Worm (Caenorhabditis elegans) whole organism, L4 larva: ENCODE results near the gene C35B1.2.

ENCODE experiments used
- F37D6.2 ChIP-seq: sonication (generic microtip); optimal IDR thresholded peaks from 2 replicates; lab custom pipeline; 2016; ENCODE audit warnings: mild to moderate bottlenecking, missing genetic modification characterization, missing compliant biosample characterization
- F44E2.7 ChIP-seq: fragments of 200-800 bp; sonication (Bioruptor generic); IDR thresholded peaks from 2 replicates; pipeline ENCODE4 v2.1.2; 2022; ENCODE audit warnings: missing genetic modification characterization, missing compliant biosample characterization
- R02D3.7 ChIP-seq: fragments of 150-350 bp; sonication (generic microtip); optimal IDR thresholded peaks from 3 replicates; lab custom pipeline; 2014; ENCODE audit warnings: missing biosample characterization, missing genetic modification characterization
- T26A8.4 ChIP-seq: fragments of 200-800 bp; sonication (Bioruptor generic); IDR thresholded peaks from 2 replicates; pipeline ENCODE4 v1.3.6; 2022; ENCODE audit warnings: missing genetic modification characterization, missing compliant biosample characterization
- ZK546.5 ChIP-seq, 2 experiments: sonication (generic microtip); optimal IDR thresholded peaks; 2 replicates each; lab custom pipeline; 2017; ENCODE audit warnings: missing biosample characterization in 2 of 2, missing genetic modification characterization in 2 of 2
- ceh-20 ChIP-seq: fragments of 200-800 bp; sonication (Bioruptor generic); IDR thresholded peaks from 2 replicates; pipeline ENCODE4 v1.3.6; 2022; ENCODE audit warnings: missing genetic modification reagents, missing genetic modification characterization, missing compliant biosample characterization
- ceh-28 ChIP-seq: fragments of 150-350 bp; optimal IDR thresholded peaks from 2 replicates; lab custom pipeline; 2014; ENCODE audit warnings: missing biosample characterization, missing genetic modification reagents, missing genetic modification characterization
- ceh-32 ChIP-seq: sonication (generic microtip); optimal IDR thresholded peaks from 2 replicates; lab custom pipeline; 2016; ENCODE audit warnings: mild to moderate bottlenecking, missing genetic modification characterization, missing compliant biosample characterization; ENCODE audit not compliant: poor library complexity
- daf-16 ChIP-seq, 3 experiments: sonication (generic microtip); optimal IDR thresholded peaks; 2 replicates each; lab custom pipeline; 2016 to 2017; ENCODE audit warnings: missing genetic modification characterization in 3 of 3, missing genetic modification reagents in 3 of 3, mild to moderate bottlenecking in 2 of 3, missing compliant biosample characterization in 2 of 3, missing biosample characterization in 1 of 3, moderate library complexity in 1 of 3
- daf-19 ChIP-seq: fragments of 200-800 bp; sonication (Bioruptor generic); conservative IDR thresholded peaks from 2 replicates; pipeline ENCODE4 v1.3.6; 2022; ENCODE audit warnings: missing genetic modification characterization, missing compliant biosample characterization
- dmd-6 ChIP-seq: fragments of 200-800 bp; sonication (Bioruptor generic); IDR thresholded peaks from 2 replicates; pipeline ENCODE4 v1.3.6; 2022; ENCODE audit warnings: missing genetic modification reagents, missing genetic modification characterization, missing compliant biosample characterization
- dve-1 ChIP-seq: sonication (generic microtip); optimal IDR thresholded peaks from 2 replicates; lab custom pipeline; 2017; ENCODE audit warnings: antibody characterized with exemption, mild to moderate bottlenecking, missing genetic modification characterization, missing compliant biosample characterization; ENCODE audit not compliant: insufficient read depth
- fkh-10 ChIP-seq: fragments of 150-350 bp; optimal IDR thresholded peaks from 2 replicates; lab custom pipeline; 2014; ENCODE audit warnings: missing biosample characterization, missing genetic modification reagents, missing genetic modification characterization
- hif-1 ChIP-seq, 2 experiments: sonication (generic microtip); optimal IDR thresholded peaks; 2 replicates each; lab custom pipeline; 2016 to 2017; ENCODE audit warnings: missing compliant biosample characterization in 2 of 2, missing genetic modification characterization in 2 of 2, missing genetic modification reagents in 2 of 2, missing genotype in 2 of 2, mild to moderate bottlenecking in 1 of 2
- hlh-11 ChIP-seq: fragments of 200-800 bp; sonication (Bioruptor generic); optimal IDR thresholded peaks from 2 replicates; lab custom pipeline; 2018; ENCODE audit warnings: mild to moderate bottlenecking, missing genetic modification characterization, missing compliant biosample characterization
- lim-7 ChIP-seq: fragments of 200-800 bp; sonication (Bioruptor generic); IDR thresholded peaks from 2 replicates; pipeline ENCODE4 v1.3.6; 2022; ENCODE audit warnings: missing genetic modification characterization, missing compliant biosample characterization
- mxl-3 ChIP-seq: fragments of 200-800 bp; sonication (Bioruptor generic); optimal IDR thresholded peaks from 2 replicates; lab custom pipeline; 2018; ENCODE audit warnings: mild to moderate bottlenecking, missing genetic modification characterization, missing compliant biosample characterization
- nhr-111 ChIP-seq: fragments of 200-800 bp; sonication (Bioruptor generic); optimal IDR thresholded peaks from 2 replicates; lab custom pipeline; 2018; ENCODE audit warnings: mild to moderate bottlenecking, missing genetic modification characterization, missing compliant biosample characterization
- nhr-237 ChIP-seq: sonication (generic microtip); optimal IDR thresholded peaks from 2 replicates; lab custom pipeline; 2017; ENCODE audit warnings: missing biosample characterization, missing genetic modification characterization
- nhr-48 ChIP-seq: sonication (generic microtip); optimal IDR thresholded peaks from 2 replicates; lab custom pipeline; 2016; ENCODE audit warnings: mild to moderate bottlenecking, missing genetic modification characterization, missing compliant biosample characterization
- pha-4 ChIP-seq, 2 experiments: fragments of 150-350 bp in 1 of 2; fragments of 200-800 bp in 1 of 2; sonication (Bioruptor generic) in 1 of 2; IDR thresholded peaks in 1 of 2; optimal IDR thresholded peaks in 1 of 2; 2 replicates each; pipeline versions ENCODE4 v1.3.6 to Lab custom; 2014 to 2022; ENCODE audit warnings: missing genetic modification characterization in 2 of 2, missing genetic modification reagents in 2 of 2, missing biosample characterization in 1 of 2, missing compliant biosample characterization in 1 of 2
- php-3 ChIP-seq: fragments of 200-800 bp; sonication (Bioruptor generic); IDR thresholded peaks from 2 replicates; pipeline ENCODE4 v1.3.6; 2022; ENCODE audit warnings: missing genetic modification reagents, missing genetic modification characterization, missing compliant biosample characterization
- pqm-1 ChIP-seq: sonication (generic microtip); optimal IDR thresholded peaks from 2 replicates; lab custom pipeline; 2017; ENCODE audit warnings: missing biosample characterization, missing genetic modification characterization
- snpc-1.2 ChIP-seq: fragments of 200-800 bp; sonication (Bioruptor generic); IDR thresholded peaks from 2 replicates; pipeline ENCODE4 v1.3.6; 2022; ENCODE audit warnings: missing genetic modification reagents, missing genetic modification characterization, missing compliant biosample characterization
- tra-1 ChIP-seq: fragments of 200-800 bp; sonication (Bioruptor generic); IDR thresholded peaks from 2 replicates; pipeline ENCODE4 v1.3.6; 2022; ENCODE audit warnings: missing genetic modification reagents, missing genetic modification characterization, missing compliant biosample characterization
- unc-62 ChIP-seq, 3 experiments: fragments of 150-350 bp in 1 of 3; sonication (generic microtip); optimal IDR thresholded peaks in 2 of 3; peaks in 1 of 3; 1 replicate in 1 of 3; 2 replicates in 2 of 3; lab custom pipeline; 2014 to 2017; ENCODE audit warnings: missing biosample characterization in 3 of 3, missing genetic modification characterization in 3 of 3, missing genetic modification reagents in 3 of 3, missing genotype in 1 of 3
- zfp-2 ChIP-seq: sonication (generic microtip); optimal IDR thresholded peaks from 2 replicates; lab custom pipeline; 2016; ENCODE audit warnings: mild to moderate bottlenecking, missing genetic modification characterization, missing compliant biosample characterization
- zfp-3 ChIP-seq: fragments of 200-800 bp; sonication (Bioruptor generic); conservative IDR thresholded peaks from 2 replicates; pipeline ENCODE4 v1.3.6; 2022; ENCODE audit warnings: missing genetic modification reagents, missing genetic modification characterization, missing compliant biosample characterization
- zip-2 ChIP-seq: fragments of 150-350 bp; optimal IDR thresholded peaks from 2 replicates; lab custom pipeline; 2014; ENCODE audit warnings: missing biosample characterization, missing genetic modification characterization
- ztf-11 ChIP-seq: fragments of 150-350 bp; optimal IDR thresholded peaks from 2 replicates; lab custom pipeline; 2014; ENCODE audit warnings: missing biosample characterization, missing genetic modification characterization

Gene C35B1.2

ce11 chrIV:4120263-4120662 is 34.3 kb downstream of the C35B1.2 start, which contains the start of gene F49F1.5:
TSS of gene F49F1.5 (minus strand) at chrIV:4120415.
- TF ChIP-seq F37D6.2 (tag; lab: Kevin White, UChicago) (no peak), nhr-237 (tag; lab: Kevin White, UChicago) (no peak), zip-2 (tag; lab: Kevin White, UChicago) (no peak), mxl-3 (GFP tag; lab: Kevin White, UChicago) (no peak), F44E2.7 (GFP tag; lab: Robert Waterston, UW) (no peak), dve-1 (no peak), hif-1 (tag; optimal IDR thresholded peaks at IDR 0.05; lab: Kevin White, UChicago) (no peak), fkh-10 (GFP tag; lab: Kevin White, UChicago) (no peak), ZK546.5 (tag; optimal IDR thresholded peaks at IDR 0.05; lab: Kevin White, UChicago) (no peak), pha-4 (GFP tag; IDR thresholded peaks at IDR 0.05; lab: Robert Waterston, UW) (no peak), pha-4 (tag; optimal IDR thresholded peaks at IDR 0.05; lab: Kevin White, UChicago) (no peak), daf-16 (GFP tag; optimal IDR thresholded peaks at IDR 0.05; lab: Kevin White, UChicago) (no peak), daf-16 (tag; optimal IDR thresholded peaks at IDR 0.05; lab: Kevin White, UChicago) (no peak), nhr-111 (GFP tag; lab: Kevin White, UChicago) (no peak)

- TF ChIP-seq ceh-28 (tag; lab: Kevin White, UChicago): no peak
- TF ChIP-seq zfp-3 (GFP tag; lab: Robert Waterston, UW): no peak
- TF ChIP-seq ZK546.5 (tag; optimal IDR thresholded peaks at IDR 0.05; lab: Kevin White, UChicago): no peak
- TF ChIP-seq snpc-1.2 (GFP tag; lab: Robert Waterston, UW): no peak
- no peak for TF ChIP-seq daf-19
- TF ChIP-seq ceh-20 (GFP tag; lab: Robert Waterston, UW): no peak
- no peak for TF ChIP-seq php-3
- no peak for TF ChIP-seq tra-1 (GFP tag; lab: Robert Waterston, UW)
- peak; percentile 43 for TF ChIP-seq pqm-1 (tag; lab: Kevin White, UChicago)
- no peak for TF ChIP-seq lim-7 (GFP tag; lab: Robert Waterston, UW)
- TF ChIP-seq hlh-11 (tag; lab: Kevin White, UChicago): peak; percentile 28
- TF ChIP-seq T26A8.4 (GFP tag; lab: Robert Waterston, UW): no peak
- no peak for TF ChIP-seq nhr-48 (tag; lab: Kevin White, UChicago)
- TF ChIP-seq dmd-6 (GFP tag; lab: Robert Waterston, UW): peak; percentile 23; the same call in 1 of the 2 replicates
- TF ChIP-seq, all 104 proteins: peak for 3
Observed at ce11 chrIV:4121055-4121454, 35.0 kb downstream of the C35B1.2 start.

- peak in 1 of 2 experiments; percentile 8 for TF ChIP-seq unc-62 (GFP tag; optimal IDR thresholded peaks at IDR 0.05 in 1 of 2; lab: Kevin White, UChicago)
- TF ChIP-seq unc-62 (tag; optimal IDR thresholded peaks at IDR 0.05; lab: Kevin White, UChicago): no peak
- TF ChIP-seq mxl-3 (GFP tag; lab: Kevin White, UChicago): no peak
- peak; percentile 59 for TF ChIP-seq dmd-6 (GFP tag; lab: Robert Waterston, UW)
- TF ChIP-seq daf-16 (GFP tag; optimal IDR thresholded peaks at IDR 0.05; lab: Kevin White, UChicago): no peak
- peak; percentile 42 for TF ChIP-seq daf-16 (tag; optimal IDR thresholded peaks at IDR 0.05; lab: Kevin White, UChicago)
Observed at ce11 chrIV:4123083-4123482, 37.1 kb downstream of the C35B1.2 start, which contains the start of gene mul-1. TSS of gene mul-1 (minus strand) at chrIV:4123166.

- peak; percentile 30; the same call in 1 of the 2 replicates for TF ChIP-seq dmd-6 (GFP tag; lab: Robert Waterston, UW)
Observed at ce11 chrIV:4125657-4126056, 39.6 kb downstream of the C35B1.2 start, which contains the start of gene F49F1.7. TSS of gene F49F1.7 (minus strand) at chrIV:4125757.

ce11 chrIV:4135744-4136143 is 49.7 kb downstream of the C35B1.2 start, which contains the start of gene F49F1.17:
TSS of gene F49F1.17 (minus strand) at chrIV:4135844.
- no peak for TF ChIP-seq nhr-48 (tag; lab: Kevin White, UChicago)
- no peak for TF ChIP-seq ztf-11 (tag; lab: Kevin White, UChicago)
- TF ChIP-seq mxl-3 (GFP tag; lab: Kevin White, UChicago): no peak
- TF ChIP-seq ceh-32 (tag; lab: Kevin White, UChicago): no peak
- TF ChIP-seq R02D3.7: no peak
- no peak for TF ChIP-seq zfp-2 (tag; lab: Kevin White, UChicago)
